Fruit fly (Drosophila melanogaster) whole organism, pupa: ENCODE measurements around the gene Theg.

Experiments
- CG10348 ChIP-seq: fragments of 200-800 bp; sonication (Bioruptor generic); IDR thresholded peaks from 2 replicates; pipeline ENCODE4 v1.3.6; 2022; ENCODE audit warnings: missing biosample characterization, missing genetic modification characterization
- CG12605 ChIP-seq: fragments of 200-800 bp; sonication (Bioruptor generic); IDR thresholded peaks from 2 replicates; pipeline ENCODE4 v1.3.6; 2022; ENCODE audit warnings: missing biosample characterization, missing genetic modification characterization
- CG13204 ChIP-seq: fragments of 200-800 bp; sonication (Bioruptor generic); optimal IDR thresholded peaks from 2 replicates; lab custom pipeline; 2018; ENCODE audit warnings: missing biosample characterization, mild to moderate bottlenecking, missing genetic modification characterization, moderate library complexity
- CG14655 ChIP-seq: fragments of 200-800 bp; sonication (Bioruptor generic); optimal IDR thresholded peaks from 3 replicates; lab custom pipeline; 2017; ENCODE audit warnings: mild to moderate bottlenecking, missing biosample characterization, missing genetic modification reagents, missing genetic modification characterization
- CG15710 ChIP-seq: fragments of 200-800 bp; sonication (Bioruptor generic); optimal IDR thresholded peaks from 2 replicates; lab custom pipeline; 2018; ENCODE audit warnings: missing biosample characterization, mild to moderate bottlenecking, missing genetic modification characterization, moderate library complexity
- CG17806 ChIP-seq: fragments of 200-800 bp; sonication (Bioruptor generic); optimal IDR thresholded peaks from 2 replicates; lab custom pipeline; 2018; ENCODE audit warnings: missing biosample characterization, mild to moderate bottlenecking, missing genetic modification characterization, moderate library complexity
- CG32121 ChIP-seq: fragments of 200-800 bp; sonication (Bioruptor generic); IDR thresholded peaks from 2 replicates; pipeline ENCODE4 v1.3.6; 2022; ENCODE audit warnings: missing biosample characterization, missing genetic modification characterization
- CG34367 ChIP-seq: fragments of 200-800 bp; sonication (Bioruptor generic); optimal IDR thresholded peaks from 2 replicates; lab custom pipeline; 2018; ENCODE audit warnings: missing biosample characterization, mild to moderate bottlenecking, missing genetic modification characterization
- CG4496 ChIP-seq: fragments of 200-800 bp; sonication (Bioruptor generic); IDR thresholded peaks from 3 replicates; pipeline ENCODE4 v1.3.6; 2022; ENCODE audit warnings: missing biosample characterization, missing genetic modification characterization
- CG8159 ChIP-seq: fragments of 200-800 bp; sonication (Bioruptor generic); optimal IDR thresholded peaks from 3 replicates; lab custom pipeline; 2018; ENCODE audit warnings: missing biosample characterization, mild to moderate bottlenecking, missing genetic modification characterization, moderate library complexity
- CG8301 ChIP-seq: fragments of 200-800 bp; sonication (Bioruptor generic); optimal IDR thresholded peaks from 2 replicates; lab custom pipeline; 2018; ENCODE audit warnings: missing biosample characterization, mild to moderate bottlenecking, missing genetic modification characterization
- CG9948 ChIP-seq: fragments of 200-800 bp; sonication (Bioruptor generic); optimal IDR thresholded peaks from 2 replicates; lab custom pipeline; 2018; ENCODE audit warnings: missing biosample characterization, mild to moderate bottlenecking, missing genetic modification characterization, moderate library complexity
- D1 ChIP-seq: fragments of 200-800 bp; sonication (Bioruptor generic); optimal IDR thresholded peaks from 2 replicates; lab custom pipeline; 2018; ENCODE audit warnings: missing biosample characterization, mild to moderate bottlenecking, missing genetic modification characterization, moderate library complexity
- EcR ChIP-seq: fragments of 200-800 bp; sonication (Bioruptor generic); optimal IDR thresholded peaks from 3 replicates; lab custom pipeline; 2019; ENCODE audit warnings: missing biosample characterization, missing genetic modification characterization, mild to moderate bottlenecking, moderate library complexity, missing genetic modification reagents
- Ets98B ChIP-seq: fragments of 200-800 bp; sonication (Bioruptor generic); IDR thresholded peaks from 2 replicates; pipeline ENCODE4 v1.3.6; 2022; ENCODE audit warnings: missing biosample characterization, missing genetic modification characterization
- Pif1A ChIP-seq: fragments of 200-800 bp; sonication (Bioruptor generic); optimal IDR thresholded peaks from 3 replicates; lab custom pipeline; 2016; ENCODE audit warnings: missing biosample characterization, missing genetic modification characterization
- Pif1B ChIP-seq: fragments of 200-800 bp; sonication (Bioruptor generic); optimal IDR thresholded peaks from 3 replicates; lab custom pipeline; 2016; ENCODE audit warnings: missing biosample characterization, missing genetic modification characterization
- Snoo ChIP-seq: fragments of 200-800 bp; sonication (Bioruptor generic); optimal IDR thresholded peaks from 3 replicates; lab custom pipeline; 2017; ENCODE audit warnings: missing biosample characterization, mild to moderate bottlenecking, missing genetic modification characterization, inconsistent platforms
- fd96Ca ChIP-seq: fragments of 200-800 bp; sonication (Bioruptor generic); IDR thresholded peaks from 3 replicates; pipeline ENCODE4 v1.3.6; 2022; ENCODE audit warnings: missing biosample characterization, missing genetic modification characterization
- gl ChIP-seq: fragments of 200-800 bp; sonication (Bioruptor generic); optimal IDR thresholded peaks from 2 replicates; lab custom pipeline; 2018; ENCODE audit warnings: missing biosample characterization, mild to moderate bottlenecking, missing genetic modification characterization
- rn ChIP-seq: fragments of 200-800 bp; sonication (Bioruptor generic); IDR thresholded peaks from 2 replicates; pipeline ENCODE4 v1.3.6; 2022; ENCODE audit warnings: missing biosample characterization, missing genetic modification characterization

Theg gene

dm6 chr3R:21973029-21973428 lies 41.5 kb upstream of the Theg start:
- TF ChIP-seq Snoo (tag; lab: Kevin White, UChicago): no peak
- TF ChIP-seq CG10348: no peak
- peak; percentile 42; the same call in 1 of the 3 replicates for TF ChIP-seq fd96Ca (GFP tag; lab: Robert Waterston, UW)
- no peak for TF ChIP-seq CG8159 (tag; lab: Kevin White, UChicago)
- TF ChIP-seq EcR: peak; percentile 40
- no peak for TF ChIP-seq Pif1B
- TF ChIP-seq Pif1A: no peak
- no peak for TF ChIP-seq CG15710 (tag; lab: Kevin White, UChicago)
- TF ChIP-seq gl (tag; lab: Kevin White, UChicago): no peak
- no peak for TF ChIP-seq CG14655
- no peak for TF ChIP-seq CG34367 (tag; lab: Kevin White, UChicago)
- TF ChIP-seq D1: no peak
- no peak for TF ChIP-seq Ets98B (GFP tag; lab: Robert Waterston, UW)
- TF ChIP-seq CG13204: peak; percentile 52
- TF ChIP-seq CG17806: no peak
- TF ChIP-seq CG32121 (GFP tag; lab: Robert Waterston, UW): no peak
- no peak for TF ChIP-seq CG8301 (tag; lab: Kevin White, UChicago)
- peak; percentile 53; the same call in 1 of the 3 replicates for TF ChIP-seq CG4496
- no peak for TF ChIP-seq CG9948 (tag; lab: Kevin White, UChicago)
- no peak for TF ChIP-seq rn (GFP tag; lab: Robert Waterston, UW)
- no peak for TF ChIP-seq CG12605 (GFP tag; lab: Robert Waterston, UW)

DNA sequence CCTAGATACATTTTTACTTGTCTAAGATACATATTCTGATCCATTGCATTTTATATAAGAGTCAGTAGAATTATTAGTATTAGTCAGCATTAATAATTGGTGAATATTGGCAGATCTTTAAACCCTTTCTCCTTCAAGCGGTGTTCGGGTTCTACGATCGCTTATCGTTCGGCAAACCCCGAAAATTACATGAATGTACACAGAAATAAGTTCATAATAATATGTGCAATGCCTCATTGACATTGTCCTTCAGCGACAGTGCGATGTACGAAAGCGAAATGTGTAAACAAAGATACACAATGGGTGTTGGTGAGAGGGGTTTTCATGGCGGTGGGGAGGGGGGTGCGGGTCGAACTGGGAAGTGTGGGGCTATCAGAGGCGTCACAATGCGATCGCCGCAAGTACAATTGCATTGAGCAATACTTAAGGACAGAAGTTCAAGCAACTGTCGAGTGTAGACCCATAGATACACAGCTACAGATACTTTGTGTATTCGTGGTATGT lies 38.1 kb upstream of the Theg start:
- TF ChIP-seq CG32121 (GFP tag; lab: Robert Waterston, UW) (no peak), Ets98B (GFP tag; lab: Robert Waterston, UW) (no peak), CG9948 (tag; lab: Kevin White, UChicago) (no peak), gl (tag; lab: Kevin White, UChicago) (no peak), CG13204 (peak; percentile 28), Snoo (tag; lab: Kevin White, UChicago) (no peak), CG17806 (no peak), EcR (peak; percentile 96), CG15710 (tag; lab: Kevin White, UChicago) (no peak)

- TF ChIP-seq CG8159 (tag; lab: Kevin White, UChicago) (no peak), Pif1A (no peak), CG4496 (no peak), D1 (no peak)
These were observed 37.5 kb upstream of the Theg start for dm6 chr3R:21976954-21977353.

DNA sequence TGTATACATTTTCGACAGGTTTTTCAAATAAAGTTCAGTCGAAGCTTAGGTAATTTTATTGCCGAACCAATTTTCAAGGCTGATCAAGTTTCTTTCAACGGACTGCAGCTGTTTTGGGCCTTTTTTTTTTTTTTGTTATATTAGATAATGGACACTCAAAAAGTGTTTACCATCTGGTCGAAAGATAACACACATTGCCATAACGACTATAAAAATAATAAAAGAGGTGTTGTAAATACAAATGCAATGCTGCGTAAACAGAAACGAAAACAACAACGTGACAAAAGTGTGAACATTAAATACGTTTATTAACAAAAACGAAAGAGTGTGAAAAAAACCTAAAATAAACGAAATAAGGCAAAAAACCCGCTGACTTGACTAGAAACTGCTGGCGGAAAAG lies 36.7 kb upstream of the Theg start:
- TF ChIP-seq Ets98B (GFP tag; lab: Robert Waterston, UW) (no peak), CG13204 (no peak)

dm6 chr3R:21979386-21979785 lies 35.1 kb upstream of the Theg start:
- peak; percentile 72 for TF ChIP-seq CG14655
- TF ChIP-seq CG13204: no peak
- TF ChIP-seq Pif1A: peak; percentile 4
- TF ChIP-seq CG8301 (tag; lab: Kevin White, UChicago): peak; percentile 71
- peak; percentile 21 for TF ChIP-seq CG9948 (tag; lab: Kevin White, UChicago)

dm6 chr3R:21987546-21987945 lies 27.0 kb upstream of the Theg start:
- TF ChIP-seq CG14655 (peak; percentile 36), CG34367 (tag; lab: Kevin White, UChicago) (no peak), CG8301 (tag; lab: Kevin White, UChicago) (no peak), Pif1A (peak; percentile 5), D1 (no peak), Ets98B (GFP tag; lab: Robert Waterston, UW) (peak; percentile 58), CG9948 (tag; lab: Kevin White, UChicago) (no peak), CG10348 (no peak), CG12605 (GFP tag; lab: Robert Waterston, UW) (peak; percentile 51; the same call in 1 of the 2 replicates), gl (tag; lab: Kevin White, UChicago) (no peak), CG8159 (tag; lab: Kevin White, UChicago) (no peak), Pif1B (peak; percentile 11), Snoo (tag; lab: Kevin White, UChicago) (no peak), EcR (no peak)

- TF ChIP-seq CG15710 (tag; lab: Kevin White, UChicago) (no peak), Ets98B (GFP tag; lab: Robert Waterston, UW) (peak; percentile 44; the same call in 1 of the 2 replicates), Pif1B (no peak), CG32121 (GFP tag; lab: Robert Waterston, UW) (0 out of 2 replicates have a peak, but pooled peaks have one; percentile 45), CG9948 (tag; lab: Kevin White, UChicago) (no peak), EcR (no peak), gl (tag; lab: Kevin White, UChicago) (no peak), Snoo (tag; lab: Kevin White, UChicago) (no peak), fd96Ca (GFP tag; lab: Robert Waterston, UW) (no peak), D1 (no peak), CG4496 (peak; percentile 59; the same call in 2 of the 3 replicates), CG12605 (GFP tag; lab: Robert Waterston, UW) (peak; percentile 49; the same call in 1 of the 2 replicates), rn (GFP tag; lab: Robert Waterston, UW) (0 out of 2 replicates have a peak, but pooled peaks have one; percentile 13), CG14655 (no peak)
These were observed 24.7 kb upstream of the Theg start for dm6 chr3R:21989770-21990169.
